Worm (Caenorhabditis elegans): Measurements from ENCODE around the gene tftc-3.

tftc-3 gene

ce11 chrV:10158528-10158927 lies 51.6 kb downstream of the tftc-3 start, which contains the start of gene srsx-30:
TSS of gene srsx-30 (plus strand) at chrV:10158828.
- TF ChIP-seq set-16 (GFP tag; IDR thresholded peaks at IDR 0.05): no peak
- no peak for TF ChIP-seq nhr-10 (tag; optimal IDR thresholded peaks at IDR 0.05)
- no peak for TF ChIP-seq tra-1 (GFP tag; IDR thresholded peaks at IDR 0.05)
- no peak for TF ChIP-seq zfp-3 (GFP tag; conservative IDR thresholded peaks at IDR 0.05)
- no peak for TF ChIP-seq nhr-77 (tag; optimal IDR thresholded peaks at IDR 0.05)
- TF ChIP-seq nhr-11 (tag; optimal IDR thresholded peaks at IDR 0.05): no peak
- no peak for TF ChIP-seq hlh-11 (tag; optimal IDR thresholded peaks at IDR 0.05)
- no peak for TF ChIP-seq zip-2 (tag; optimal IDR thresholded peaks at IDR 0.05)
- TF ChIP-seq ceh-32 (tag; optimal IDR thresholded peaks at IDR 0.05; ENCODE audit: poor library complexity): no peak
- TF ChIP-seq madf-9 (GFP tag; conservative IDR thresholded peaks at IDR 0.05): no peak
- no peak for TF ChIP-seq Y75B8A.6 (GFP tag; IDR thresholded peaks at IDR 0.05)
- no peak for TF ChIP-seq ceh-82 (tag; optimal IDR thresholded peaks at IDR 0.05)
- TF ChIP-seq lin-38 (GFP tag; IDR thresholded peaks at IDR 0.05): no peak
